Fruit fly (Drosophila melanogaster) whole organism, embryonic: Measurements from ENCODE around the gene spn-B.

ENCODE experiments used
- Aef1 ChIP-seq: fragments of 200-800 bp; sonication (Bioruptor generic); IDR thresholded peaks from 3 replicates; pipeline ENCODE4 v1.3.6; 2022; ENCODE audit warnings: missing biosample characterization, missing genetic modification characterization
- Bgb ChIP-seq: fragments of 200-800 bp; sonication (Bioruptor generic); IDR thresholded peaks from 2 replicates; pipeline ENCODE4 v1.3.6; 2022; ENCODE audit warnings: missing biosample characterization, missing genetic modification characterization; ENCODE audit not compliant: partially characterized antibody
- CG10209 ChIP-seq: fragments of 200-800 bp; sonication (Bioruptor generic); optimal IDR thresholded peaks from 3 replicates; lab custom pipeline; 2017; ENCODE audit warnings: missing biosample characterization, mild to moderate bottlenecking, missing genetic modification characterization, missing genetic modification reagents
- CG10959 ChIP-seq: fragments of 200-800 bp; sonication (Bioruptor generic); IDR thresholded peaks from 2 replicates; pipeline ENCODE4 v1.3.6; 2022; ENCODE audit warnings: missing biosample characterization, missing genetic modification characterization
- CG17385 ChIP-seq: fragments of 200-800 bp; sonication (Bioruptor generic); optimal IDR thresholded peaks from 3 replicates; lab custom pipeline; 2018; ENCODE audit warnings: missing biosample characterization, mild to moderate bottlenecking, missing genetic modification characterization
- CG17829 ChIP-seq: fragments of 200-800 bp; optimal IDR thresholded peaks from 2 replicates; lab custom pipeline; 2019; ENCODE audit warnings: missing biosample characterization, mild to moderate bottlenecking, missing genetic modification characterization, moderate library complexity
- CG1792 ChIP-seq: fragments of 200-800 bp; sonication (Bioruptor generic); optimal IDR thresholded peaks from 2 replicates; lab custom pipeline; 2016; ENCODE audit warnings: missing biosample characterization, missing genetic modification characterization
- CG18011 ChIP-seq: fragments of 200-800 bp; sonication (Bioruptor generic); optimal IDR thresholded peaks from 2 replicates; lab custom pipeline; 2017; ENCODE audit warnings: missing biosample characterization, missing genetic modification characterization, mild to moderate bottlenecking, moderate library complexity, missing genotype
- CG18599 ChIP-seq: fragments of 200-800 bp; sonication (Bioruptor generic); optimal IDR thresholded peaks from 3 replicates; lab custom pipeline; 2017; ENCODE audit warnings: missing biosample characterization, missing genetic modification characterization, mild to moderate bottlenecking, moderate library complexity, missing genetic modification reagents
- CG3726 ChIP-seq: fragments of 200-800 bp; sonication (Bioruptor generic); IDR thresholded peaks from 3 replicates; pipeline ENCODE4, ENCODE4 v1.3.6; 2022; ENCODE audit warnings: missing biosample characterization, missing genetic modification characterization
- CG7745 ChIP-seq: fragments of 200-800 bp; sonication (Bioruptor generic); optimal IDR thresholded peaks from 2 replicates; lab custom pipeline; 2018; ENCODE audit warnings: missing biosample characterization, mild to moderate bottlenecking, missing genetic modification characterization, moderate library complexity
- CG8281 ChIP-seq: fragments of 200-800 bp; sonication (Bioruptor generic); optimal IDR thresholded peaks from 2 replicates; lab custom pipeline; 2018; ENCODE audit warnings: missing biosample characterization, mild to moderate bottlenecking, missing genetic modification characterization, moderate library complexity
- Chrac-16 ChIP-seq: fragments of 200-800 bp; sonication (Bioruptor generic); optimal IDR thresholded peaks from 3 replicates; lab custom pipeline; 2016; ENCODE audit warnings: missing biosample characterization, missing genetic modification characterization
- Dad ChIP-seq: fragments of 200-800 bp; sonication (Bioruptor generic); optimal IDR thresholded peaks from 3 replicates; lab custom pipeline; 2016; ENCODE audit warnings: missing biosample characterization, missing genetic modification characterization
- Drgx ChIP-seq: fragments of 200-800 bp; sonication (Bioruptor generic); IDR thresholded peaks from 2 replicates; pipeline ENCODE4 v1.3.6; 2022; ENCODE audit warnings: missing biosample characterization, missing genetic modification characterization
- E2f2 ChIP-seq: fragments of 200-800 bp; sonication (Bioruptor generic); IDR thresholded peaks from 2 replicates; pipeline ENCODE4 v1.3.6; 2022; ENCODE audit warnings: missing biosample characterization, missing genetic modification characterization
- Hr51 ChIP-seq, 2 experiments: fragments of 200-800 bp; sonication (Bioruptor generic); optimal IDR thresholded peaks; 2 replicates in 1 of 2; 3 replicates in 1 of 2; lab custom pipeline; 2016 to 2018; ENCODE audit warnings: missing biosample characterization in 2 of 2, missing genetic modification characterization in 2 of 2, mild to moderate bottlenecking in 1 of 2, moderate library complexity in 1 of 2
- Lhr ChIP-seq: fragments of 200-800 bp; sonication (Bioruptor generic); optimal IDR thresholded peaks from 3 replicates; lab custom pipeline; 2017; ENCODE audit warnings: mild to moderate bottlenecking, missing biosample characterization, missing genetic modification reagents, missing genetic modification characterization
- Med ChIP-seq: fragments of 200-800 bp; sonication (Bioruptor generic); peaks from one replicate; lab custom pipeline; 2016; ENCODE audit warnings: missing biosample characterization, missing genetic modification characterization, mild to moderate bottlenecking, inconsistent platforms, moderate library complexity
- NfI ChIP-seq: fragments of 200-800 bp; sonication (Bioruptor generic); optimal IDR thresholded peaks from 3 replicates; lab custom pipeline; 2018; ENCODE audit warnings: missing biosample characterization, mild to moderate bottlenecking, missing genetic modification characterization, moderate library complexity
- Pdp1 ChIP-seq, 2 experiments: fragments of 200-800 bp; sonication (Bioruptor generic); optimal IDR thresholded peaks; 3 replicates each; lab custom pipeline; 2016; ENCODE audit warnings: missing biosample characterization in 2 of 2, missing genetic modification characterization in 2 of 2, mild to moderate bottlenecking in 1 of 2, moderate library complexity in 1 of 2
- Six4 ChIP-seq: fragments of 200-800 bp; sonication (Bioruptor generic); optimal IDR thresholded peaks from 2 replicates; lab custom pipeline; 2016; ENCODE audit warnings: missing biosample characterization, missing genetic modification characterization
- Stat92E ChIP-seq, 3 experiments: fragments of >200 bp in 2 of 3; fragments of 200-800 bp in 1 of 3; sonication (Bioruptor generic) in 1 of 3; optimal IDR thresholded peaks; 2 replicates each; lab custom pipeline; 2017 to 2019; ENCODE audit warnings: missing biosample characterization in 3 of 3, missing genetic modification characterization in 3 of 3, mild to moderate bottlenecking in 1 of 3, moderate library complexity in 1 of 3
- Vsx1 ChIP-seq: fragments of 200-800 bp; sonication (Bioruptor generic); optimal IDR thresholded peaks from 2 replicates; lab custom pipeline; 2017; ENCODE audit warnings: missing biosample characterization, mild to moderate bottlenecking, missing genetic modification characterization, missing genetic modification reagents
- YL-1 ChIP-seq: fragments of 200-800 bp; sonication (Bioruptor generic); optimal IDR thresholded peaks from 3 replicates; lab custom pipeline; 2017; ENCODE audit warnings: missing biosample characterization, mild to moderate bottlenecking, missing genetic modification characterization
- aop ChIP-seq: fragments of 200-800 bp; sonication (Bioruptor generic); IDR thresholded peaks from 2 replicates; pipeline ENCODE4 v1.3.6; 2022; ENCODE audit warnings: missing biosample characterization, missing genetic modification characterization
- bcd ChIP-seq: fragments of 200-800 bp; sonication (Bioruptor generic); optimal IDR thresholded peaks from 2 replicates; lab custom pipeline; 2017; ENCODE audit warnings: missing biosample characterization, mild to moderate bottlenecking, missing genetic modification characterization
- cato ChIP-seq: fragments of 200-800 bp; sonication (Bioruptor generic); optimal IDR thresholded peaks from 2 replicates; lab custom pipeline; 2016; ENCODE audit warnings: missing biosample characterization, missing genetic modification characterization, borderline replicate concordance
- da ChIP-seq: fragments of 200-800 bp; sonication (Bioruptor generic); optimal IDR thresholded peaks from 2 replicates; lab custom pipeline; 2016; ENCODE audit warnings: missing biosample characterization, missing genetic modification characterization
- dimm ChIP-seq: fragments of 200-800 bp; sonication (Bioruptor generic); IDR thresholded peaks from 2 replicates; pipeline ENCODE4 v1.3.6; 2022; ENCODE audit warnings: missing biosample characterization, missing genetic modification characterization
- gcm ChIP-seq: fragments of 200-800 bp; sonication (Bioruptor generic); optimal IDR thresholded peaks from 2 replicates; lab custom pipeline; 2019; ENCODE audit warnings: missing biosample characterization, mild to moderate bottlenecking, missing genetic modification characterization, moderate library complexity
- gfzf ChIP-seq: fragments of 200-800 bp; sonication (Bioruptor generic); optimal IDR thresholded peaks from 2 replicates; lab custom pipeline; 2016; ENCODE audit warnings: missing biosample characterization, mild to moderate bottlenecking, missing genetic modification characterization, moderate library complexity
- gro ChIP-seq: fragments of 200-800 bp; sonication (Bioruptor generic); optimal IDR thresholded peaks from 2 replicates; lab custom pipeline; 2016; ENCODE audit warnings: missing biosample characterization, missing genetic modification characterization
- hkb ChIP-seq, 2 experiments: fragments of 200-800 bp in 1 of 2; fragments of >200 bp in 1 of 2; sonication (Bioruptor generic) in 1 of 2; IDR thresholded peaks in 1 of 2; optimal IDR thresholded peaks in 1 of 2; 2 replicates each; pipeline versions ENCODE4 v1.3.6 to Lab custom; 2017 to 2022; ENCODE audit warnings: missing biosample characterization in 1 of 2, missing genetic modification characterization in 1 of 2
- maf-S ChIP-seq: fragments of 200-800 bp; sonication (Bioruptor generic); optimal IDR thresholded peaks from 2 replicates; lab custom pipeline; 2016; ENCODE audit warnings: missing biosample characterization, missing genetic modification characterization
- mld ChIP-seq: fragments of 200-800 bp; sonication (Bioruptor generic); IDR thresholded peaks from 3 replicates; pipeline ENCODE4 v1.3.6; 2022; ENCODE audit warnings: missing biosample characterization, missing genetic modification characterization; ENCODE audit not compliant: partially characterized antibody
- p53 ChIP-seq: fragments of 200-800 bp; sonication (Bioruptor generic); optimal IDR thresholded peaks from 2 replicates; lab custom pipeline; 2016; ENCODE audit warnings: missing biosample characterization, missing genetic modification characterization
- prd ChIP-seq, 3 experiments: fragments of >200 bp in 2 of 3; fragments of 200-800 bp in 1 of 3; sonication (Bioruptor generic) in 1 of 3; optimal IDR thresholded peaks in 2 of 3; IDR thresholded peaks in 1 of 3; 2 replicates in 2 of 3; 3 replicates in 1 of 3; pipeline versions ENCODE4 v1.3.6 to Lab custom; 2017 to 2022; ENCODE audit warnings: missing biosample characterization in 1 of 3, missing genetic modification characterization in 1 of 3
- psq ChIP-seq: fragments of 200-800 bp; sonication (Bioruptor generic); optimal IDR thresholded peaks from 2 replicates; lab custom pipeline; 2017; ENCODE audit warnings: missing biosample characterization, missing genetic modification characterization
- pzg ChIP-seq: fragments of 200-800 bp; sonication (Bioruptor generic); optimal IDR thresholded peaks from 3 replicates; lab custom pipeline; 2018; ENCODE audit warnings: missing biosample characterization, mild to moderate bottlenecking, missing genetic modification characterization, moderate library complexity
- repo ChIP-seq: fragments of 200-800 bp; sonication (Bioruptor generic); optimal IDR thresholded peaks from 2 replicates; lab custom pipeline; 2016; ENCODE audit warnings: missing biosample characterization, missing genetic modification characterization
- salm ChIP-seq: fragments of 200-800 bp; sonication (Bioruptor generic); optimal IDR thresholded peaks from 2 replicates; lab custom pipeline; 2018; ENCODE audit warnings: missing biosample characterization, mild to moderate bottlenecking, missing genetic modification characterization
- shn ChIP-seq: fragments of 200-800 bp; sonication (Bioruptor generic); optimal IDR thresholded peaks from 3 replicates; lab custom pipeline; 2016; ENCODE audit warnings: missing biosample characterization, missing genetic modification characterization
- tin ChIP-seq: fragments of 200-800 bp; sonication (Bioruptor generic); optimal IDR thresholded peaks from 3 replicates; lab custom pipeline; 2016; ENCODE audit warnings: missing biosample characterization, missing genetic modification characterization
- trem ChIP-seq: fragments of 200-800 bp; optimal IDR thresholded peaks from 3 replicates; lab custom pipeline; 2019; ENCODE audit warnings: missing biosample characterization, mild to moderate bottlenecking, missing genetic modification characterization, moderate library complexity
- zen2 ChIP-seq: fragments of 200-800 bp; sonication (Bioruptor generic); IDR thresholded peaks from 3 replicates; pipeline ENCODE4 v1.3.6; 2022; ENCODE audit warnings: missing biosample characterization, missing genetic modification characterization; ENCODE audit not compliant: partially characterized antibody
- zfh2 ChIP-seq: fragments of 200-800 bp; sonication (Bioruptor generic); optimal IDR thresholded peaks from 2 replicates; lab custom pipeline; 2016; ENCODE audit warnings: missing biosample characterization, missing genetic modification characterization

spn-B gene

DNA sequence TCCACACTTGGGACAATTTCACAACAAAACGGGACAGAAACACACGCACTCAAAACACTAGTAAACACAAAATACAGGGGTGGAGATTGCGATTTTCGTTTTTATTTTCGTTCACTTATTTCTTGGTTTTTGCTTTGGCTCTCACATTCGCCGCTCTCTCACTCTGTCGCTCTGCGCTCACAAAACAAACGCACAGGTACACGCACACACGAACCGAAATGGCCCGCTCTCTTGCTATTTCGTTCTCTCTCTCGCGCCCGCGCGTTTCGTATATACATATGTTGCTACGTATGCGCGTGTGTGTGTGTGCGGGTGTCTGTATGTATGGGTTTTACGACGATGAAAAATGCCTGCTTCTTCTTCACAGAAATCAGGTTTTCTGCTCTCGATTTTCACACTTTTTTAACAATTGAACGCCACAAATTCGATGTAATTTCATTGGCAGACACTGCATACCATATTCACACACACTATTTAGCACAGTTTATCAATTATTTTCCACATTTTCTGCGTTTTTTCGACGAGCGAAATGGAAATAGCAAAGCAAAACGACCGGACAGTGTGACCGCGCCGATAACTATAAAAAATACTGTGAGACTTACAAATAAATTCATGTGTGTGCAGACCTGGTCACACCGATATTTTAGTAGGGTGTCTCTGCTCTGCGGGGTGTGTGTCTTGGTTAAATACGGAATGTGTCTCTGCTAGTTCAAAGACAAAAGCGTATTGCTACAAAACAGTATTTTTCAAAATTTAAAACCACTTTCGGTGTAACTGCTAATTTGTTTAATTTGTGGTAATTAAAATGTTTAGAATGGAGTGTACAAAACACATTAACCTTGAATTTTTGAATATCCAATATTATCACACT, 41.3 kb upstream of the spn-B start, which contains the start of gene trx (continued):
- TF ChIP-seq Chrac-16 (GFP tag; lab: Kevin White, UChicago) = no peak
- TF ChIP-seq aop (GFP tag; lab: Robert Waterston, UW) = no peak
- peak; percentile 38 for TF ChIP-seq hkb (optimal IDR thresholded peaks at IDR 0.05; lab: Kevin White, UChicago)
- TF ChIP-seq hkb (GFP tag; IDR thresholded peaks at IDR 0.05; lab: Robert Waterston, UW) = no peak
- no peak for TF ChIP-seq CG10209 (GFP tag; lab: Kevin White, UChicago)
- TF ChIP-seq CG7745 (tag; lab: Kevin White, UChicago) = no peak
- peak; percentile 5 for TF ChIP-seq repo (GFP tag; lab: Kevin White, UChicago)
- peak; percentile 33 for TF ChIP-seq p53
- peak; percentile 17 for TF ChIP-seq salm
- TF ChIP-seq gcm (GFP tag; lab: Kevin White, UChicago) = peak; percentile 64
- TF ChIP-seq cato = no peak
- TF ChIP-seq Stat92E (GFP tag; optimal IDR thresholded peaks at IDR 0.05; lab: Kevin White, UChicago) = peak in 1 of 3 experiments; percentile 84
- no peak for TF ChIP-seq NfI (GFP tag; lab: Kevin White, UChicago)
- peak; percentile 4 for TF ChIP-seq zfh2 (GFP tag; lab: Kevin White, UChicago)
- TF ChIP-seq CG1792 = no peak
- no peak for TF ChIP-seq Six4
- peak; percentile 37 for TF ChIP-seq CG17829 (tag; lab: Kevin White, UChicago)
- TF ChIP-seq shn (GFP tag; lab: Kevin White, UChicago) = no peak
- no peak for TF ChIP-seq dimm (GFP tag; lab: Robert Waterston, UW)
- TF ChIP-seq Drgx = no peak
- peak; percentile 84 for TF ChIP-seq Med
- no peak for TF ChIP-seq CG18599 (GFP tag; lab: Kevin White, UChicago)
- TF ChIP-seq zen2 (GFP tag; lab: Robert Waterston, UW) = no peak
- peak; percentile 96 for TF ChIP-seq Lhr
- TF ChIP-seq Dad (GFP tag; lab: Kevin White, UChicago) = peak; percentile 5
- TF ChIP-seq tin (GFP tag; lab: Kevin White, UChicago) = no peak
- peak; percentile 99 for TF ChIP-seq pzg (GFP tag; lab: Kevin White, UChicago)
- no peak for TF ChIP-seq prd (optimal IDR thresholded peaks at IDR 0.05; lab: Kevin White, UChicago)
- no peak for TF ChIP-seq prd (GFP tag; IDR thresholded peaks at IDR 0.05; lab: Robert Waterston, UW)
- peak; percentile 17 for TF ChIP-seq bcd (GFP tag; lab: Kevin White, UChicago)
- TF ChIP-seq trem (tag; lab: Kevin White, UChicago) = peak; percentile 71
- no peak for TF ChIP-seq E2f2 (GFP tag; lab: Robert Waterston, UW)
- TF ChIP-seq CG18011 = peak; percentile 98
- no peak for TF ChIP-seq CG10959 (GFP tag; lab: Robert Waterston, UW)
- peak; percentile 39 for TF ChIP-seq da (GFP tag; lab: Kevin White, UChicago)
- TF ChIP-seq gro (GFP tag; lab: Kevin White, UChicago) = peak; percentile 65
- TF ChIP-seq Vsx1 (GFP tag; lab: Kevin White, UChicago) = peak; percentile 9
- TF ChIP-seq CG3726 (GFP tag; lab: Robert Waterston, UW) = no peak
- peak; percentile 70 for TF ChIP-seq psq (GFP tag; lab: Kevin White, UChicago)
- TF ChIP-seq mld (GFP tag; lab: Robert Waterston, UW) = no peak
- peak; percentile 8 to 25 for TF ChIP-seq Hr51 (GFP tag; optimal IDR thresholded peaks at IDR 0.05; lab: Kevin White, UChicago)
- peak; percentile 88 for TF ChIP-seq YL-1 (GFP tag; lab: Kevin White, UChicago)
- TF ChIP-seq Aef1 (GFP tag; lab: Robert Waterston, UW) = no peak
- TF ChIP-seq gfzf = peak; percentile 99
- no peak for TF ChIP-seq Bgb (GFP tag; lab: Robert Waterston, UW)
- peak in 1 of 2 experiments; percentile 46 for TF ChIP-seq Pdp1 (GFP tag; optimal IDR thresholded peaks at IDR 0.05; lab: Kevin White, UChicago)
- TF ChIP-seq CG8281 (tag; lab: Kevin White, UChicago) = no peak
- TF ChIP-seq maf-S = no peak
- peak; percentile 99 for TF ChIP-seq CG17385 (GFP tag; lab: Kevin White, UChicago)
